Fruit fly (Drosophila melanogaster): Measurements from ENCODE around the gene CG31140.
A peak's percentile ranks its signal among the peaks of the same experiment; 100 is the strongest.

DNA sequence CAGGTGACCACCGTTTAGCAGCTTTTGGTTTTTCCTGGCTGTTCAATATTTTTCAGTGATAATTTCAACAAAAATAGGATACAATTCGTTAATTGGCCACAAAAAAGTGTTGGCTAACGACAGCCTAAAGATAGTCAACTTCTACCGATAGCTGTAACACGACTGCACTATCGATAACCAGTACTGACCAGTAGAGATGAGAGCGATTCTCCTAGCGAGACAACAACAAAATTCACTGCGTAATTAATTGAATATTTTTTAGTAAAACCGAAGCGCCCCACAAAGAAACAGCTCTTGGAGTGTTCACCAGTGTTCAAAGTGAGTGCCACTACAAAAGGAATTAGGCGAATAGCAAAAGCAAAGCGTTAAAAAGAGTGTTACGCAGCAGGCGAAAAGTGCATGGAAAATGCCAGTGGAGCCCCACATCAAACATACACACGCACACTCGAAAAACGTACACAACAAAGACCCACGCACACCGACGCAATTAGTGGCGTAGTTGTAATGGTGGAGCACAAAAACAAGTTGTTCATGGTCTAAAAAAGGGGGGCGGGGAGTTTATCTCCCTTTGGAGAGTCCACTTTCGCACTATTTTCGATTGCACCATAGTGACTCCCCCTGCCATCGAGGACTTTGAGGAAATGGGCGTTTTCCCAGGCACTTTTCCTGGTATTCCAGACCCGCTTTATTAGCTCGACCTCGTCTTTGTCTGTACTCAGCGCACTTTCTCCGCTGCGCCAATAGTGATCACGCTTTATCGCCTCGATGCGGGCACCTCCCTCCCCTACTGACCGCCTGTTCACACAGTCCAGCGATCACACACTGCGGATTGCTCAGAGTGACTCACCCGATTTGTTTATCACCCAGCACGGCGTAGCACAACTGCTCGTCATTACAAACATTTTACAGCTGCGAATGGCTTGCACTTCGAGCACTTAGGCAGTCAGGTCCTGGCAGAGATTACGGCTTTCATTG lies 30.1 kb downstream of the CG31140 start, which contains the start of the genes Epp and Rab7:
- TF ChIP-seq EcR (GFP tag; optimal IDR thresholded peaks at IDR 0.05) (peak; percentile 48), D1 (tag; optimal IDR thresholded peaks at IDR 0.05) (no peak), fd96Ca (GFP tag; IDR thresholded peaks at IDR 0.05) (peak; percentile 47; the same call in 1 of the 3 replicates), CG8159 (tag; optimal IDR thresholded peaks at IDR 0.05) (no peak), CG10348 (GFP tag; IDR thresholded peaks at IDR 0.05) (no peak), CG13204 (GFP tag; optimal IDR thresholded peaks at IDR 0.05) (no peak), CG15710 (tag; optimal IDR thresholded peaks at IDR 0.05) (peak; percentile 7), Pif1B (GFP tag; optimal IDR thresholded peaks at IDR 0.05) (no peak), Ets98B (GFP tag; IDR thresholded peaks at IDR 0.05) (peak; percentile 34; the same call in 1 of the 2 replicates), gl (tag; optimal IDR thresholded peaks at IDR 0.05) (peak; percentile 68), Pif1A (GFP tag; optimal IDR thresholded peaks at IDR 0.05) (no peak), Snoo (tag; optimal IDR thresholded peaks at IDR 0.05) (peak; percentile 9), CG14655 (GFP tag; optimal IDR thresholded peaks at IDR 0.05) (no peak)

All from whole organism, pupa.